Worm (Caenorhabditis elegans) whole organism, early embryonic: ENCODE data around the gene sre-52.

Experiments used
- ama-1 ChIP-seq: fragments of 150-350 bp; optimal IDR thresholded peaks from 2 replicates; lab custom pipeline; 2014
- flt-1 ChIP-seq: fragments of 200-800 bp; sonication (Bioruptor generic); IDR thresholded peaks from 2 replicates; pipeline ENCODE4 v1.3.6; 2022; ENCODE audit warnings: missing genetic modification characterization, missing compliant biosample characterization
- scrt-1 ChIP-seq: fragments of 200-800 bp; sonication (Bioruptor generic); IDR thresholded peaks from 2 replicates; pipeline ENCODE4 v1.3.6; 2022; ENCODE audit warnings: missing genetic modification characterization, missing compliant biosample characterization
- sea-1 ChIP-seq: fragments of 200-800 bp; sonication (Bioruptor generic); conservative IDR thresholded peaks from 2 replicates; pipeline ENCODE4 v1.3.6; 2022; ENCODE audit warnings: missing genetic modification characterization, missing compliant biosample characterization

DNA sequence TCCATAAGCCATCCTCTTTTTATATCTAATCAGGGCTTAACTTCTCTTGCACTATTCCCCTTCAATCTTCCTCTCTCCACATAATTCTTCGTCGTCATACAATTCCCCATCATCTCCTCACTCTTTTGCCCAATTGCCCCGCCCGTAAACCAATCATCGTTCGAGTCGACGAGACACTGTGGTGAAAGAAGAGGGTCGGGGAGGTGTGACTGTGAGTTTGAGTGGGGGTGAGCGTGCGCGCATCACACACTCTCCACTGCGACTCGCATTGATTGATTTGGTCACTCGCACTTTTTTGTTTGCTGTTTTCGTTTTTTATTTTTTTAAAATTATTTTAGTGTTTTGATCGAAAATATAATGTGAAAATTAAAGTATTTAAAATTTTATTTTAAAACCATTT lies 3.6 kb downstream of the sre-52 start:
- TF ChIP-seq sea-1 (GFP tag; lab: Robert Waterston, UW) (0 out of 2 replicates have a peak, but pooled peaks have one; percentile 34), scrt-1 (no peak), flt-1 (GFP tag; lab: Robert Waterston, UW) (no peak), ama-1 (lab: Kevin White, UChicago) (no peak)
